Worm (Caenorhabditis elegans) whole organism, late embryonic: ENCODE data around the gene ZK686.3.

Experiments used
- Y22D7AL.16 ChIP-seq: sonication (generic microtip); optimal IDR thresholded peaks from 2 replicates; lab custom pipeline; 2016; ENCODE audit warnings: missing genetic modification characterization, missing compliant biosample characterization
- ceh-18 ChIP-seq: sonication (generic microtip); optimal IDR thresholded peaks from 2 replicates; lab custom pipeline; 2016; ENCODE audit warnings: missing genetic modification characterization, missing compliant biosample characterization
- ceh-19 ChIP-seq: fragments of 200-800 bp; sonication (Bioruptor generic); optimal IDR thresholded peaks from 2 replicates; lab custom pipeline; 2018; ENCODE audit warnings: mild to moderate bottlenecking, missing genetic modification characterization, missing compliant biosample characterization
- ceh-31 ChIP-seq: sonication (generic microtip); optimal IDR thresholded peaks from 2 replicates; lab custom pipeline; 2016; ENCODE audit warnings: missing genetic modification characterization, missing compliant biosample characterization
- fkh-10 ChIP-seq: fragments of 150-350 bp; optimal IDR thresholded peaks from 2 replicates; lab custom pipeline; 2014; ENCODE audit warnings: missing biosample characterization, missing genetic modification reagents, missing genetic modification characterization
- fkh-6 ChIP-seq: sonication (generic microtip); optimal IDR thresholded peaks from 2 replicates; lab custom pipeline; 2016; ENCODE audit warnings: missing genetic modification characterization, missing compliant biosample characterization
- hlh-13 ChIP-seq: fragments of 200-800 bp; sonication (Bioruptor generic); optimal IDR thresholded peaks from 2 replicates; lab custom pipeline; 2018; ENCODE audit warnings: mild to moderate bottlenecking, missing genetic modification characterization, missing compliant biosample characterization
- nhr-11 ChIP-seq: fragments of 150-350 bp; optimal IDR thresholded peaks from 2 replicates; lab custom pipeline; 2014; ENCODE audit warnings: missing biosample characterization, missing genetic modification characterization
- nhr-232 ChIP-seq: sonication (generic microtip); optimal IDR thresholded peaks from 2 replicates; lab custom pipeline; 2016; ENCODE audit warnings: missing genetic modification characterization, missing compliant biosample characterization
- npax-4 ChIP-seq: sonication (generic microtip); optimal IDR thresholded peaks from 2 replicates; lab custom pipeline; 2016; ENCODE audit warnings: missing genetic modification characterization, missing compliant biosample characterization
- odd-2 ChIP-seq: sonication (generic microtip); optimal IDR thresholded peaks from 2 replicates; lab custom pipeline; 2017; ENCODE audit warnings: antibody characterized with exemption, mild to moderate bottlenecking, missing genetic modification characterization, missing compliant biosample characterization

- no peak for TF ChIP-seq fkh-10
- no peak for TF ChIP-seq ceh-18
- TF ChIP-seq nhr-11 (tag; lab: Kevin White, UChicago): no peak
- TF ChIP-seq fkh-6: no peak
- TF ChIP-seq ceh-19 (GFP tag; lab: Kevin White, UChicago): peak; percentile 31
- no peak for TF ChIP-seq npax-4 (tag; lab: Kevin White, UChicago)
- TF ChIP-seq hlh-13: no peak
- no peak for TF ChIP-seq Y22D7AL.16 (tag; lab: Kevin White, UChicago)
- TF ChIP-seq nhr-232 (tag; lab: Kevin White, UChicago): no peak
- TF ChIP-seq odd-2: no peak
- TF ChIP-seq ceh-31 (tag; lab: Kevin White, UChicago): no peak
These were observed 44.4 kb downstream of the ZK686.3 start for ce11 chrIII:7724433-7724832.
